Worm (Caenorhabditis elegans): Measurements from ENCODE around the gene R04B3.3.
A peak's percentile ranks its signal among the peaks of the same experiment; 100 is the strongest.

DNA sequence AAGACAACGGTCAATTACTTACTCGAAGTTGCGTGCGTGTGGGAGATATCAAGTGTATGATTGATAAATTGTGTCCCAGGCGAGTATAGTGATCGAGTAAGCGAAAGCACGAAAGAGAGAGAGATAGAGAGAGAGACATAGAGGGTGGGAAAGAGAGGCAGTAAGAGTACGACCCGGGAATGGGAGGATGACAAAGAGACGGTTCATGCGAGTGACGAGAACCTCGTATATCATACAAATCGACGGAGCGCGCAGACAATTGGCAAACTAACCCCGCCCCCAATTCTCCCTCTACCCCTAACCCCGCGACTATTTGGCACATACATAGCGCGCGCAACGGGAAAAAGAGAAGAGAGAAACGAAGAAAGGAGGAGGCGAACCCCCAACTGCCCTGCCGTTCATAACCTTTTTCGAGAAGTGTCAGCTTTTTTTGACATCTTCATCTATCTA, 20.1 kb upstream of the R04B3.3 start, which contains the start of gene rabr-1:
- TF ChIP-seq ceh-36 (tag; optimal IDR thresholded peaks at IDR 0.05) (no peak), ama-1 (optimal IDR thresholded peaks at IDR 0.05) (no peak), scrt-1 (GFP tag; IDR thresholded peaks at IDR 0.05) (no peak), F13C5.2 (tag; optimal IDR thresholded peaks at IDR 0.05) (peak; percentile 15), flt-1 (GFP tag; IDR thresholded peaks at IDR 0.05) (no peak), sea-1 (GFP tag; conservative IDR thresholded peaks at IDR 0.05) (no peak), ets-7 (tag; optimal IDR thresholded peaks at IDR 0.05) (no peak), hmg-4 (GFP tag; optimal IDR thresholded peaks at IDR 0.05) (peak; percentile 85), aly-1 (tag; optimal IDR thresholded peaks at IDR 0.05) (peak; percentile 25)
